Worm (Caenorhabditis elegans) whole organism, late embryonic: ENCODE results near the gene F10G2.4.
"Not testable (repeated sequence)": the region's sequence is repeated elsewhere in the genome, so short reads cannot be mapped to it uniquely, and the experiment has no call there.

ENCODE experiments used
- C08G9.2 ChIP-seq: sonication (generic microtip); optimal IDR thresholded peaks from 2 replicates; lab custom pipeline; 2016; ENCODE audit warnings: mild to moderate bottlenecking, missing genetic modification characterization, moderate library complexity, missing compliant biosample characterization
- C38D4.7 ChIP-seq: fragments of 200-800 bp; sonication (Bioruptor generic); optimal IDR thresholded peaks from 2 replicates; lab custom pipeline; 2018; ENCODE audit warnings: mild to moderate bottlenecking, missing genetic modification characterization, moderate library complexity, missing compliant biosample characterization
- F13H6.1 ChIP-seq: sonication (generic microtip); optimal IDR thresholded peaks from 2 replicates; lab custom pipeline; 2016; ENCODE audit warnings: missing genetic modification characterization, missing compliant biosample characterization
- K09A11.1 ChIP-seq: sonication (generic microtip); optimal IDR thresholded peaks from 2 replicates; lab custom pipeline; 2017; ENCODE audit warnings: antibody characterized with exemption, mild to moderate bottlenecking, missing genetic modification characterization, missing compliant biosample characterization; ENCODE audit not compliant: insufficient read depth
- T23F11.4 ChIP-seq: fragments of 200-800 bp; sonication (Bioruptor generic); optimal IDR thresholded peaks from 2 replicates; lab custom pipeline; 2018; ENCODE audit warnings: mild to moderate bottlenecking, missing genetic modification characterization, missing compliant biosample characterization
- Y22D7AL.16 ChIP-seq: sonication (generic microtip); optimal IDR thresholded peaks from 2 replicates; lab custom pipeline; 2016; ENCODE audit warnings: missing genetic modification characterization, missing compliant biosample characterization
- ahr-1 ChIP-seq: sonication (generic microtip); optimal IDR thresholded peaks from 2 replicates; lab custom pipeline; 2016; ENCODE audit warnings: missing genetic modification characterization, missing compliant biosample characterization
- ama-1 ChIP-seq: fragments of 150-350 bp; optimal IDR thresholded peaks from 2 replicates; lab custom pipeline; 2014
- ceh-24 ChIP-seq: sonication (generic microtip); optimal IDR thresholded peaks from 2 replicates; lab custom pipeline; 2016; ENCODE audit warnings: mild to moderate bottlenecking, missing genetic modification characterization, missing compliant biosample characterization
- ceh-30 ChIP-seq: fragments of 150-350 bp; optimal IDR thresholded peaks from 2 replicates; lab custom pipeline; 2014; ENCODE audit warnings: missing biosample characterization, missing genetic modification characterization
- ceh-31 ChIP-seq: sonication (generic microtip); optimal IDR thresholded peaks from 2 replicates; lab custom pipeline; 2016; ENCODE audit warnings: missing genetic modification characterization, missing compliant biosample characterization
- ceh-9 ChIP-seq: sonication (generic microtip); optimal IDR thresholded peaks from 2 replicates; lab custom pipeline; 2016; ENCODE audit warnings: mild to moderate bottlenecking, missing genetic modification characterization, inconsistent platforms, missing compliant biosample characterization
- che-1 ChIP-seq: sonication (generic microtip); optimal IDR thresholded peaks from 2 replicates; lab custom pipeline; 2016; ENCODE audit warnings: mild to moderate bottlenecking, missing genetic modification characterization, missing compliant biosample characterization
- elt-4 ChIP-seq: sonication (generic microtip); optimal IDR thresholded peaks from 2 replicates; lab custom pipeline; 2016; ENCODE audit warnings: missing genetic modification characterization, missing compliant biosample characterization
- ets-4 ChIP-seq: sonication (generic microtip); optimal IDR thresholded peaks from 2 replicates; lab custom pipeline; 2016; ENCODE audit warnings: missing genetic modification characterization, missing compliant biosample characterization
- eyg-1 ChIP-seq: sonication (generic microtip); optimal IDR thresholded peaks from 2 replicates; lab custom pipeline; 2016; ENCODE audit warnings: missing genotype, missing genetic modification characterization, missing compliant biosample characterization
- fax-1 ChIP-seq: sonication (generic microtip); optimal IDR thresholded peaks from 2 replicates; lab custom pipeline; 2016; ENCODE audit warnings: missing genotype, missing genetic modification characterization, missing compliant biosample characterization
- fkh-10 ChIP-seq: fragments of 150-350 bp; optimal IDR thresholded peaks from 2 replicates; lab custom pipeline; 2014; ENCODE audit warnings: missing biosample characterization, missing genetic modification reagents, missing genetic modification characterization
- fkh-6 ChIP-seq: sonication (generic microtip); optimal IDR thresholded peaks from 2 replicates; lab custom pipeline; 2016; ENCODE audit warnings: missing genetic modification characterization, missing compliant biosample characterization
- hlh-13 ChIP-seq: fragments of 200-800 bp; sonication (Bioruptor generic); optimal IDR thresholded peaks from 2 replicates; lab custom pipeline; 2018; ENCODE audit warnings: mild to moderate bottlenecking, missing genetic modification characterization, missing compliant biosample characterization
- hlh-15 ChIP-seq: sonication (generic microtip); optimal IDR thresholded peaks from 2 replicates; lab custom pipeline; 2016; ENCODE audit warnings: missing genetic modification characterization, missing compliant biosample characterization
- hlh-30 ChIP-seq: sonication (generic microtip); optimal IDR thresholded peaks from 2 replicates; lab custom pipeline; 2017; ENCODE audit warnings: antibody characterized with exemption, missing genetic modification characterization, missing compliant biosample characterization; ENCODE audit not compliant: insufficient read depth
- hlh-8 ChIP-seq: sonication (generic microtip); optimal IDR thresholded peaks from 2 replicates; lab custom pipeline; 2016; ENCODE audit warnings: missing genotype, missing genetic modification characterization, missing compliant biosample characterization
- lin-11 ChIP-seq: fragments of 200-800 bp; sonication (Bioruptor generic); optimal IDR thresholded peaks from 2 replicates; lab custom pipeline; 2018; ENCODE audit warnings: mild to moderate bottlenecking, missing genetic modification characterization, missing compliant biosample characterization
- npax-4 ChIP-seq: sonication (generic microtip); optimal IDR thresholded peaks from 2 replicates; lab custom pipeline; 2016; ENCODE audit warnings: missing genetic modification characterization, missing compliant biosample characterization
- pax-1 ChIP-seq: fragments of 150-350 bp; optimal IDR thresholded peaks from 2 replicates; lab custom pipeline; 2014; ENCODE audit warnings: missing biosample characterization, missing genetic modification characterization
- pqm-1 ChIP-seq: sonication (generic microtip); optimal IDR thresholded peaks from 2 replicates; lab custom pipeline; 2016; ENCODE audit warnings: missing genetic modification characterization, missing compliant biosample characterization
- pros-1 ChIP-seq: fragments of 150-350 bp; optimal IDR thresholded peaks from 2 replicates; lab custom pipeline; 2014; ENCODE audit warnings: missing biosample characterization, missing genetic modification reagents, missing genetic modification characterization
- ref-2 ChIP-seq: sonication (generic microtip); optimal IDR thresholded peaks from 2 replicates; lab custom pipeline; 2016; ENCODE audit warnings: missing genetic modification characterization, missing compliant biosample characterization
- rnt-1 ChIP-seq: sonication (generic microtip); optimal IDR thresholded peaks from 2 replicates; lab custom pipeline; 2016; ENCODE audit warnings: missing genetic modification characterization, missing compliant biosample characterization
- sox-2 ChIP-seq: fragments of 200-800 bp; sonication (Bioruptor generic); IDR thresholded peaks from 2 replicates; pipeline ENCODE4 v1.3.6; 2022; ENCODE audit warnings: missing genetic modification reagents, missing genetic modification characterization, missing compliant biosample characterization
- syd-9 ChIP-seq: sonication (generic microtip); optimal IDR thresholded peaks from 2 replicates; lab custom pipeline; 2016; ENCODE audit warnings: mild to moderate bottlenecking, missing genetic modification characterization, moderate library complexity, missing compliant biosample characterization
- tbx-2 ChIP-seq: sonication (generic microtip); optimal IDR thresholded peaks from 2 replicates; lab custom pipeline; 2016; ENCODE audit warnings: missing genetic modification characterization, missing compliant biosample characterization
- tbx-7 ChIP-seq: sonication (generic microtip); optimal IDR thresholded peaks from 2 replicates; lab custom pipeline; 2016; ENCODE audit warnings: missing genotype, missing genetic modification characterization, missing compliant biosample characterization
- ttx-3 ChIP-seq: sonication (generic microtip); optimal IDR thresholded peaks from 2 replicates; lab custom pipeline; 2016; ENCODE audit warnings: missing genetic modification reagents, missing genetic modification characterization, missing compliant biosample characterization
- unc-86 ChIP-seq: sonication (generic microtip); optimal IDR thresholded peaks from 2 replicates; lab custom pipeline; 2016; ENCODE audit warnings: missing genetic modification characterization, missing compliant biosample characterization

The F10G2.4 gene

DNA sequence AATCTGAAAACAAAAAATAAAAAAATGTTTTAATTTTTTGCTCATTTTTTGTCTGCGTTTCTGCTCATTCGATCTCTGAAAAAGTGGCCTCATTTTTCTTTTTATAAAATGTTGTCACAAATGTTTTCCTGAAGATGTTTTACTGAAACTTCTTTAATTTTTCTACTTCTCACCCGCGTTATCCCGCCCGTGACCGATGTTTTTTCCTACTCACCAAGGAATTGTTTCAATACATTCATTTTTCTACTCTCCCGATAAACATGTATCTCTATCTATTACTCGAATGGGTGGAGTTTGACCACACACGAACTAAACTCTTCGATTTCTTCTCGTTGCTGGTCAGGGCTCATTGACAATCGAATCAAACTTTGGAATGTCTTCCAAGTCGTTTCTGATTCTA, 3.8 kb downstream of the F10G2.4 start, which contains the start of gene F10G2.2:
TSS of gene F10G2.2 (plus strand) at position 301 of the 400 bp plus-strand sequence.
- no peak for TF ChIP-seq elt-4 (tag; lab: Kevin White, UChicago)
- no peak for TF ChIP-seq ceh-24
- no peak for TF ChIP-seq ceh-31 (tag; lab: Kevin White, UChicago)
- TF ChIP-seq hlh-15 (tag; lab: Kevin White, UChicago): no peak
- no peak for TF ChIP-seq fkh-10
- TF ChIP-seq che-1 (tag; lab: Kevin White, UChicago): no peak
- TF ChIP-seq ref-2: no peak
- TF ChIP-seq eyg-1 (tag; lab: Kevin White, UChicago): no peak
- TF ChIP-seq F13H6.1 (tag; lab: Kevin White, UChicago): no peak
- no peak for TF ChIP-seq hlh-30 (tag; lab: Kevin White, UChicago)
- TF ChIP-seq T23F11.4: no peak
- no peak for TF ChIP-seq tbx-7 (tag; lab: Kevin White, UChicago)
- TF ChIP-seq pqm-1 (tag; lab: Kevin White, UChicago): no peak
- TF ChIP-seq rnt-1 (tag; lab: Kevin White, UChicago): no peak

DNA sequence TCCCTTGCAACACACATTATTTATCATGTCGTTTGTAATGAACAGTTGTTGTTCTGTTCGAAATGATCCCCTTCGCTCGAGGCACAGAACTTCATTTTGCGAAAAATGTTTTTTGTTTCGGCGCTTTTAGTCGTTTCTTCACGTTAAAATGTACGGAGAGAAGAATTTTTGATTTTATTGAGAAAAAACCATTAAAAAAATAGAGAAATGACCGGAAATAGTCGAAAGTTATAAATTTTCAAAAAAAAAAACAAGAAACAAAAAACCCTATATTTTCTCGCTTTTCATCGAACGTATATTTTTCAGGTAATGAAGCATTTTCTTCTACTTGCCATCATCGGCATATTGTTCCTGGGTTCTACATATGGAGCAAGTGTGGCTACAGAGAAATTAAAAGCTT, 5.2 kb downstream of the F10G2.4 start, which contains the start of gene F10G2.1:
TSS of gene F10G2.1 (plus strand) at position 301 of the 400 bp plus-strand sequence.
- TF ChIP-seq lin-11 (tag; lab: Kevin White, UChicago) (no peak), Y22D7AL.16 (tag; lab: Kevin White, UChicago) (no peak), ets-4 (tag; lab: Kevin White, UChicago) (no peak), tbx-2 (tag; lab: Kevin White, UChicago) (no peak), F13H6.1 (tag; lab: Kevin White, UChicago) (no peak), ceh-9 (no peak), fkh-6 (tag; lab: Kevin White, UChicago) (no peak), ama-1 (no peak), hlh-13 (GFP tag; lab: Kevin White, UChicago) (no peak), ahr-1 (tag; lab: Kevin White, UChicago) (no peak), C08G9.2 (tag; lab: Kevin White, UChicago) (no peak), C38D4.7 (GFP tag; lab: Kevin White, UChicago) (no peak), eyg-1 (tag; lab: Kevin White, UChicago) (no peak), fkh-10 (no peak), ceh-30 (tag; lab: Kevin White, UChicago) (no peak), rnt-1 (tag; lab: Kevin White, UChicago) (no peak), pax-1 (tag; lab: Kevin White, UChicago) (no peak), hlh-15 (tag; lab: Kevin White, UChicago) (no peak), ttx-3 (no peak)

DNA sequence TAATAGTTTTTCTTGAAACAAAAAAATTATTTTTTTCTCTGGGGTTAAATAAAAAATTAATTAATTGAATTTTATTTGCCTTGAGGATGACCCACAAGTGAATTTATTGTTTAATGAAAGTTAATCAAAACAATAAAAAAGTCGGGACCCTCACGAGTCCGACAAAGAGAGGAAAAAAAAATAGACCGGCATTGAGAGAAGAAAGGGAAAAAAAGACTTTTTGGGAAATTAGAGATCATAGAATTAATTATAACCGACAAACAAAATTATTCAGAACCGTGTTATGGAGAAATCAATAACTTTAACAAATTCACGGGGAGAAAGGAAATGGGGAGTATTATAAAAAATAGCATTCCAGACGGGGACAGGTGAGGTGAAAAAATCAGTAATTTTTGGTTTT, 10.2 kb downstream of the F10G2.4 start, which contains the start of gene F10G2.7:
TSS of gene F10G2.7 (minus strand) at position 101 of the 400 bp plus-strand sequence.
- TF ChIP-seq fax-1 (tag; lab: Kevin White, UChicago); ttx-3; unc-86 (tag; lab: Kevin White, UChicago): not testable (repeated sequence)

DNA sequence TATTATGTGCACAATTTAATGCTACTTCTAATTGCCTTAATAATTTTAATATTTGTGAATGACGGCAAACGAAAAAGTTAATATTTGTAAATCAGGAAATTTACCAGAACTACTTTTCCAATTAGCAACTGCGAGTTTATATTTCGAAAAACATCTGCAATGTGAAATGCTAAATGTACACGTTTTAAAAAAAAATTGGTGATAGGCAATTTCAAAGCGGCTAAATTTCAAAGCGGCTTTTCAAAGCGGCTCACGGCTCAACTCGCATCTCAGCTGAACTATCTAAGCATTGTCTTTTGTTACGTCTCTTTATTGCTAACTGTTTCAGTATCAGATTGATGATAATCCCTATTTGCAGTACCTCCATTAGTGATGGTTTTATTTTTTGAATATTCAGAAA, 12.8 kb downstream of the F10G2.4 start, which contains the start of gene srh-187:
TSS of gene srh-187 (minus strand) at position 101 of the 400 bp plus-strand sequence.
- TF ChIP-seq C08G9.2 (tag; lab: Kevin White, UChicago): no peak
- TF ChIP-seq ceh-24: no peak
- TF ChIP-seq syd-9 (tag; lab: Kevin White, UChicago): no peak
- no peak for TF ChIP-seq lin-11 (tag; lab: Kevin White, UChicago)
- TF ChIP-seq tbx-2 (tag; lab: Kevin White, UChicago): no peak
- TF ChIP-seq hlh-13 (GFP tag; lab: Kevin White, UChicago): no peak
- TF ChIP-seq T23F11.4: no peak
- TF ChIP-seq K09A11.1 (tag; lab: Kevin White, UChicago): no peak
- no peak for TF ChIP-seq pros-1
- no peak for TF ChIP-seq sox-2
- no peak for TF ChIP-seq npax-4 (tag; lab: Kevin White, UChicago)
- TF ChIP-seq hlh-8: no peak
- TF ChIP-seq tbx-7 (tag; lab: Kevin White, UChicago): no peak
